Fruit fly (Drosophila melanogaster) whole organism, embryonic: ENCODE results near the gene CG6511.

Experiments used
- Asciz ChIP-seq: fragments of 200-800 bp; sonication (Bioruptor generic); optimal IDR thresholded peaks from 2 replicates; lab custom pipeline; 2017; ENCODE audit warnings: missing biosample characterization, mild to moderate bottlenecking, missing genetic modification characterization, missing genetic modification reagents
- Blimp-1 ChIP-seq: fragments of 200-800 bp; sonication (Bioruptor generic); optimal IDR thresholded peaks from 3 replicates; lab custom pipeline; 2018; ENCODE audit warnings: missing biosample characterization, missing genetic modification characterization, mild to moderate bottlenecking, moderate library complexity, missing genetic modification reagents
- BtbVII ChIP-seq: fragments of 200-800 bp; sonication (Bioruptor generic); optimal IDR thresholded peaks from 3 replicates; lab custom pipeline; 2017; ENCODE audit warnings: missing biosample characterization, mild to moderate bottlenecking, missing genetic modification characterization
- CG10209 ChIP-seq: fragments of 200-800 bp; sonication (Bioruptor generic); optimal IDR thresholded peaks from 3 replicates; lab custom pipeline; 2017; ENCODE audit warnings: missing biosample characterization, mild to moderate bottlenecking, missing genetic modification characterization, missing genetic modification reagents
- CG10654 ChIP-seq: fragments of 200-800 bp; sonication (Bioruptor generic); optimal IDR thresholded peaks from 2 replicates; lab custom pipeline; 2016; ENCODE audit warnings: missing biosample characterization, missing genetic modification characterization
- CG12219 ChIP-seq: fragments of 200-800 bp; sonication (Bioruptor generic); optimal IDR thresholded peaks from 3 replicates; lab custom pipeline; 2018; ENCODE audit warnings: missing biosample characterization, mild to moderate bottlenecking, missing genetic modification characterization
- CG12769 ChIP-seq: fragments of 200-800 bp; sonication (Bioruptor generic); optimal IDR thresholded peaks from 2 replicates; lab custom pipeline; 2019; ENCODE audit warnings: missing biosample characterization, mild to moderate bottlenecking, missing genetic modification characterization, moderate library complexity
- CG13894 ChIP-seq: fragments of 200-800 bp; sonication (Bioruptor generic); optimal IDR thresholded peaks from 3 replicates; lab custom pipeline; 2018; ENCODE audit warnings: missing biosample characterization, mild to moderate bottlenecking, missing genetic modification characterization, moderate library complexity
- CG14441 ChIP-seq: fragments of 200-800 bp; sonication (Bioruptor generic); IDR thresholded peaks from 2 replicates; pipeline ENCODE4 v1.3.6; 2022; ENCODE audit warnings: missing biosample characterization, missing genetic modification characterization
- CG14710 ChIP-seq: fragments of 200-800 bp; sonication (Bioruptor generic); optimal IDR thresholded peaks from 3 replicates; lab custom pipeline; 2019; ENCODE audit warnings: missing biosample characterization, mild to moderate bottlenecking, missing genetic modification characterization, moderate library complexity
- CG16815 ChIP-seq: fragments of 200-800 bp; sonication (Bioruptor generic); optimal IDR thresholded peaks from 3 replicates; lab custom pipeline; 2017; ENCODE audit warnings: missing biosample characterization, mild to moderate bottlenecking, missing genetic modification characterization
- CG17912 ChIP-seq: fragments of 200-800 bp; sonication (Bioruptor generic); optimal IDR thresholded peaks from 2 replicates; lab custom pipeline; 2018; ENCODE audit warnings: missing biosample characterization, mild to moderate bottlenecking, missing genetic modification characterization
- CG18619 ChIP-seq: fragments of 200-800 bp; sonication (Bioruptor generic); optimal IDR thresholded peaks from 3 replicates; lab custom pipeline; 2017; ENCODE audit warnings: missing biosample characterization, mild to moderate bottlenecking, missing genetic modification characterization
- CG31388 ChIP-seq: fragments of 200-800 bp; sonication (Bioruptor generic); optimal IDR thresholded peaks from 2 replicates; lab custom pipeline; 2016; ENCODE audit warnings: missing biosample characterization, missing genetic modification characterization
- CG31441 ChIP-seq: fragments of 200-800 bp; sonication (Bioruptor generic); IDR thresholded peaks from 2 replicates; pipeline ENCODE4 v1.3.6; 2022; ENCODE audit warnings: missing biosample characterization, missing genetic modification characterization
- CG32532 ChIP-seq: fragments of 200-800 bp; sonication (Bioruptor generic); IDR thresholded peaks from 2 replicates; pipeline ENCODE4 v1.3.6; 2022; ENCODE audit warnings: missing biosample characterization, missing genetic modification characterization
- CG3847 ChIP-seq: fragments of 200-800 bp; sonication (Bioruptor generic); IDR thresholded peaks from 2 replicates; pipeline ENCODE4 v1.3.6; 2022; ENCODE audit warnings: missing biosample characterization, missing genetic modification characterization
- CG4424 ChIP-seq: fragments of 200-800 bp; sonication (Bioruptor generic); optimal IDR thresholded peaks from 3 replicates; lab custom pipeline; 2016; ENCODE audit warnings: missing biosample characterization, missing genetic modification characterization
- CG5180 ChIP-seq: fragments of 200-800 bp; sonication (Bioruptor generic); optimal IDR thresholded peaks from 3 replicates; lab custom pipeline; 2017; ENCODE audit warnings: missing biosample characterization, missing genetic modification characterization, mild to moderate bottlenecking, moderate library complexity, missing genetic modification reagents
- CG7271 ChIP-seq: fragments of 200-800 bp; sonication (Bioruptor generic); optimal IDR thresholded peaks from 2 replicates; lab custom pipeline; 2018; ENCODE audit warnings: missing biosample characterization, mild to moderate bottlenecking, missing genetic modification characterization, moderate library complexity
- CG8944 ChIP-seq: fragments of 200-800 bp; sonication (Bioruptor generic); optimal IDR thresholded peaks from 3 replicates; lab custom pipeline; 2016; ENCODE audit warnings: missing biosample characterization, missing genetic modification characterization
- Dek ChIP-seq: fragments of 200-800 bp; sonication (Bioruptor generic); optimal IDR thresholded peaks from 3 replicates; lab custom pipeline; 2019; ENCODE audit warnings: missing biosample characterization, mild to moderate bottlenecking, missing genetic modification characterization, moderate library complexity
- Dip2 ChIP-seq: fragments of 200-800 bp; sonication (Bioruptor generic); IDR thresholded peaks from 2 replicates; pipeline ENCODE4 v1.3.6; 2022; ENCODE audit warnings: missing biosample characterization, missing genetic modification characterization
- Ets97D ChIP-seq: fragments of 200-800 bp; sonication (Bioruptor generic); optimal IDR thresholded peaks from 3 replicates; lab custom pipeline; 2016; ENCODE audit warnings: missing biosample characterization, missing genetic modification characterization
- H2.0 ChIP-seq: fragments of 200-800 bp; sonication (Bioruptor generic); IDR thresholded peaks from 2 replicates; pipeline ENCODE4 v1.3.6; 2022; ENCODE audit warnings: missing biosample characterization, missing genetic modification characterization
- Hr3 ChIP-seq: fragments of 200-800 bp; sonication (Bioruptor generic); optimal IDR thresholded peaks from 3 replicates; lab custom pipeline; 2016; ENCODE audit warnings: missing biosample characterization, missing genetic modification characterization
- Med ChIP-seq: fragments of 200-800 bp; sonication (Bioruptor generic); peaks from one replicate; lab custom pipeline; 2016; ENCODE audit warnings: missing biosample characterization, missing genetic modification characterization, mild to moderate bottlenecking, inconsistent platforms, moderate library complexity
- Mes4 ChIP-seq: fragments of 200-800 bp; sonication (Bioruptor generic); optimal IDR thresholded peaks from 2 replicates; lab custom pipeline; 2016; ENCODE audit warnings: missing biosample characterization, missing genetic modification characterization
- Sox102F ChIP-seq: fragments of 200-800 bp; sonication (Bioruptor generic); optimal IDR thresholded peaks from 2 replicates; lab custom pipeline; 2018; ENCODE audit warnings: missing biosample characterization, mild to moderate bottlenecking, missing genetic modification characterization, moderate library complexity
- Spps ChIP-seq: fragments of 200-800 bp; sonication (Bioruptor generic); optimal IDR thresholded peaks from 2 replicates; lab custom pipeline; 2018; ENCODE audit warnings: missing biosample characterization, mild to moderate bottlenecking, missing genetic modification characterization
- Ssrp ChIP-seq: fragments of 200-800 bp; sonication (Bioruptor generic); optimal IDR thresholded peaks from 2 replicates; lab custom pipeline; 2018; ENCODE audit warnings: missing biosample characterization, mild to moderate bottlenecking, missing genetic modification characterization, moderate library complexity
- chif ChIP-seq, 2 experiments: fragments of 200-800 bp; sonication (Bioruptor generic); optimal IDR thresholded peaks; 3 replicates each; lab custom pipeline; 2016; ENCODE audit warnings: missing biosample characterization in 2 of 2, missing genetic modification characterization in 2 of 2
- crc ChIP-seq: fragments of 200-800 bp; sonication (Bioruptor generic); optimal IDR thresholded peaks from 2 replicates; lab custom pipeline; 2016; ENCODE audit warnings: missing biosample characterization, missing genetic modification characterization
- disco-r ChIP-seq: fragments of 200-800 bp; sonication (Bioruptor generic); optimal IDR thresholded peaks from 2 replicates; lab custom pipeline; 2016; ENCODE audit warnings: missing biosample characterization, missing genetic modification characterization
- dysf ChIP-seq: fragments of 200-800 bp; sonication (Bioruptor generic); IDR thresholded peaks from 3 replicates; pipeline ENCODE4 v1.3.6; 2022; ENCODE audit warnings: missing biosample characterization, missing genetic modification characterization
- fd3F ChIP-seq: fragments of 200-800 bp; sonication (Bioruptor generic); optimal IDR thresholded peaks from 2 replicates; lab custom pipeline; 2018; ENCODE audit warnings: missing biosample characterization, mild to moderate bottlenecking, missing genetic modification characterization, moderate library complexity
- ftz-f1 ChIP-seq: fragments of 200-800 bp; sonication (Bioruptor generic); optimal IDR thresholded peaks from 2 replicates; lab custom pipeline; 2016; ENCODE audit warnings: missing biosample characterization, missing genetic modification characterization
- gcm2 ChIP-seq: fragments of 200-800 bp; sonication (Bioruptor generic); optimal IDR thresholded peaks from 2 replicates; lab custom pipeline; 2016; ENCODE audit warnings: missing biosample characterization, missing genetic modification characterization
- gem ChIP-seq: fragments of 200-800 bp; sonication (Bioruptor generic); optimal IDR thresholded peaks from 2 replicates; lab custom pipeline; 2019; ENCODE audit warnings: missing biosample characterization, mild to moderate bottlenecking, missing genetic modification characterization, moderate library complexity
- grau ChIP-seq: fragments of 200-800 bp; optimal IDR thresholded peaks from 3 replicates; lab custom pipeline; 2019; ENCODE audit warnings: missing biosample characterization, mild to moderate bottlenecking, missing genetic modification characterization, moderate library complexity
- ham ChIP-seq: fragments of 200-800 bp; sonication (Bioruptor generic); IDR thresholded peaks from 2 replicates; pipeline ENCODE4 v1.3.6; 2022; ENCODE audit warnings: missing biosample characterization, missing genetic modification characterization
- jumu ChIP-seq: fragments of 200-800 bp; sonication (Bioruptor generic); optimal IDR thresholded peaks from 3 replicates; lab custom pipeline; 2016; ENCODE audit warnings: missing biosample characterization, missing genetic modification characterization
- nmo ChIP-seq: fragments of 200-800 bp; sonication (Bioruptor generic); optimal IDR thresholded peaks from 2 replicates; lab custom pipeline; 2018; ENCODE audit warnings: missing biosample characterization, mild to moderate bottlenecking, missing genetic modification characterization, moderate library complexity
- phol ChIP-seq: fragments of 200-800 bp; sonication (Bioruptor generic); optimal IDR thresholded peaks from 3 replicates; lab custom pipeline; 2018; ENCODE audit warnings: missing biosample characterization, mild to moderate bottlenecking, missing genetic modification characterization, moderate library complexity
- repo ChIP-seq: fragments of 200-800 bp; sonication (Bioruptor generic); optimal IDR thresholded peaks from 2 replicates; lab custom pipeline; 2016; ENCODE audit warnings: missing biosample characterization, missing genetic modification characterization
- ro ChIP-seq: fragments of 200-800 bp; sonication (Bioruptor generic); IDR thresholded peaks from 2 replicates; pipeline ENCODE4 v1.3.6; 2022; ENCODE audit warnings: missing biosample characterization, missing genetic modification characterization
- scrt ChIP-seq: fragments of 200-800 bp; sonication (Bioruptor generic); optimal IDR thresholded peaks from 2 replicates; lab custom pipeline; 2018; ENCODE audit warnings: missing biosample characterization, mild to moderate bottlenecking, missing genetic modification characterization, moderate library complexity
- sd ChIP-seq: fragments of 200-800 bp; sonication (Bioruptor generic); optimal IDR thresholded peaks from 3 replicates; lab custom pipeline; 2018; ENCODE audit warnings: missing biosample characterization, mild to moderate bottlenecking, missing genetic modification characterization, moderate library complexity
- tna ChIP-seq: fragments of 200-800 bp; sonication (Bioruptor generic); IDR thresholded peaks from 2 replicates; pipeline ENCODE4 v1.3.6; 2022; ENCODE audit warnings: missing biosample characterization, missing genetic modification characterization; ENCODE audit not compliant: partially characterized antibody
- z ChIP-seq: fragments of 200-800 bp; sonication (Bioruptor generic); IDR thresholded peaks from 3 replicates; pipeline ENCODE4 v1.3.6; 2022; ENCODE audit warnings: missing biosample characterization, missing genetic modification characterization
- zfh1 ChIP-seq: fragments of 200-800 bp; sonication (Bioruptor generic); IDR thresholded peaks from 3 replicates; pipeline ENCODE4 v1.3.6; 2022; ENCODE audit warnings: missing biosample characterization, missing genetic modification characterization
- zfh2 ChIP-seq: fragments of 200-800 bp; sonication (Bioruptor generic); optimal IDR thresholded peaks from 2 replicates; lab custom pipeline; 2016; ENCODE audit warnings: missing biosample characterization, missing genetic modification characterization

Gene CG6511

DNA sequence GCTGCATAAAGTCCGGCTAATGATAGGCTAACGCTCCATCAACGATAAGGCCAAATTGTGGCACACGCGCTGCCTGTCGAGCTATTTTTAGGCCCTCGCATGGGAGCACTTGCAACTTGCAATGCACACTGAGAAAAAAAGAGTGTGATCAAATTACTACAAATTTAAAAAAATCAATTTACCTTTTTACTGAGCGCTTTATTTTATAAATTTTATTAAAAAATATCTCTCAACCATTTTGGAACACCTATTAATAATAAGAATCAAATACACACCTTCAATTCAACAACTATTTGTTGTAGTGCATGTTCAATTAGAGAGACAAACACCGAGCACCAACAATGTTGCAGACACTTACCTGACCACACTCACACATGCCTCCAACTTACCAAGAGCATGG, 44.4 kb downstream of the CG6511 start (continued):
- TF ChIP-seq CG14710 (tag; lab: Kevin White, UChicago): peak; percentile 37
- TF ChIP-seq zfh2 (GFP tag; lab: Kevin White, UChicago): no peak
- no peak for TF ChIP-seq Ssrp
- TF ChIP-seq sd (tag; lab: Kevin White, UChicago): no peak
- no peak for TF ChIP-seq CG16815 (GFP tag; lab: Kevin White, UChicago)
- no peak for TF ChIP-seq Blimp-1
- no peak for TF ChIP-seq Med (GFP tag; lab: Kevin White, UChicago)
- TF ChIP-seq CG3847 (GFP tag; lab: Robert Waterston, UW): no peak
- TF ChIP-seq Dek (tag; lab: Kevin White, UChicago): no peak
- TF ChIP-seq dysf (GFP tag; lab: Robert Waterston, UW): no peak; the same call in 2 of the 3 replicates
- no peak for TF ChIP-seq disco-r (GFP tag; lab: Kevin White, UChicago)
- no peak for TF ChIP-seq chif (GFP tag; optimal IDR thresholded peaks at IDR 0.05; lab: Kevin White, UChicago)
- no peak for TF ChIP-seq CG18619
- no peak for TF ChIP-seq z
- TF ChIP-seq Ets97D: no peak
- no peak for TF ChIP-seq tna
- peak; percentile 74 for TF ChIP-seq zfh1
- TF ChIP-seq ham: no peak
- TF ChIP-seq CG17912 (GFP tag; lab: Kevin White, UChicago): no peak
- TF ChIP-seq scrt: no peak
- TF ChIP-seq BtbVII: no peak
- TF ChIP-seq H2.0 (GFP tag; lab: Robert Waterston, UW): peak; percentile 74
- TF ChIP-seq Asciz: no peak
- no peak for TF ChIP-seq fd3F (GFP tag; lab: Kevin White, UChicago)
- no peak for TF ChIP-seq CG5180
- TF ChIP-seq CG31441: peak; percentile 82; the same call in 1 of the 2 replicates
- no peak for TF ChIP-seq Mes4
- no peak for TF ChIP-seq CG13894 (tag; lab: Kevin White, UChicago)
- no peak for TF ChIP-seq CG8944
- no peak for TF ChIP-seq CG12769 (tag; lab: Kevin White, UChicago)
- TF ChIP-seq ro: no peak
- no peak for TF ChIP-seq nmo (GFP tag; lab: Kevin White, UChicago)
- no peak for TF ChIP-seq CG10654 (GFP tag; lab: Kevin White, UChicago)
- TF ChIP-seq CG4424 (GFP tag; lab: Kevin White, UChicago): no peak
- no peak for TF ChIP-seq CG7271 (tag; lab: Kevin White, UChicago)
- TF ChIP-seq Hr3 (GFP tag; lab: Kevin White, UChicago): no peak
- TF ChIP-seq CG31388 (GFP tag; lab: Kevin White, UChicago): no peak
- 0 out of 2 replicates have a peak, but pooled peaks have one; percentile 4 for TF ChIP-seq CG32532
- TF ChIP-seq grau: no peak
- TF ChIP-seq Sox102F (GFP tag; lab: Kevin White, UChicago): peak; percentile 6
- peak; percentile 58 for TF ChIP-seq Spps (tag; lab: Kevin White, UChicago)
- TF ChIP-seq CG12219 (GFP tag; lab: Kevin White, UChicago): no peak
- no peak for TF ChIP-seq gcm2 (GFP tag; lab: Kevin White, UChicago)
- TF ChIP-seq CG14441: peak; percentile 42; the same call in 1 of the 2 replicates
- no peak for TF ChIP-seq repo
- TF ChIP-seq phol: no peak
- TF ChIP-seq gem (tag; lab: Kevin White, UChicago): no peak
- TF ChIP-seq ftz-f1: no peak
- no peak for TF ChIP-seq jumu (GFP tag; lab: Kevin White, UChicago)
- TF ChIP-seq CG10209 (GFP tag; lab: Kevin White, UChicago): no peak
- no peak for TF ChIP-seq crc
- no peak for TF ChIP-seq Dip2 (GFP tag; lab: Robert Waterston, UW)
